Worm (Caenorhabditis elegans) whole organism, midembryonic: ENCODE data around the gene H38K22.6.

ENCODE experiments used
- cog-1 ChIP-seq: sonication (generic microtip); optimal IDR thresholded peaks from 2 replicates; lab custom pipeline; 2016; ENCODE audit warnings: missing genetic modification characterization, missing compliant biosample characterization
- flt-1 ChIP-seq: fragments of 200-800 bp; sonication (Bioruptor generic); IDR thresholded peaks from 2 replicates; pipeline ENCODE4 v1.3.6; 2022; ENCODE audit warnings: missing genetic modification characterization, missing compliant biosample characterization

DNA sequence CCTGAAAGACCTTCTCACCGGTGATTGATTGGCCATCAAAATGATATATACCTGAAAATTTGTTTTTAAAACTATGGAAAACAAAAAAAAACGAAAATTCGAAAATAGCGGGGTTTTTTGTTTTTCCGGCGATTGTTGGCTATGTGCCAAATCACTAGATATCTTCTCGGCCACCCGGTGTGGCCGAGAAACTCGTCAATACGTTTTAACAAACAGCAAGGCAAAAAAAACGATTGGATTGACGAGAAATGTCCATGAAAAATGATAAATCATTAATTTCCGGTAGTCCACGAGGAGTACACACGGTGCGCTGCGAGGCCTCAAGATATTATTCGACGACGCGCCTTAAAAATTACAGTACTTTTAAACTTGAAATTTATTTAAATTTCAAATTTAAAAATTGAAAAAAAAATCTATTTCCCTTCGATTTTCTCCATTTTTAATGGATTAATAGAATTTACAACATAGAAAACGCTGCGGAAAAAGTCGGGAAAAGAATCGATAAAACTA is 19.2 kb upstream of the H38K22.6 start, which contains the start of gene R10E4.11:
- TF ChIP-seq cog-1 (tag; lab: Kevin White, UChicago) = no peak
- TF ChIP-seq flt-1 (GFP tag; lab: Robert Waterston, UW) = no peak
